Fruit fly (Drosophila melanogaster): Measurements from ENCODE around the gene Nt5a.

Nt5a gene

dm6 chr3L:1280890-1281622, 26.2 kb downstream of the Nt5a start:
- TF ChIP-seq Sin3A (optimal IDR thresholded peaks at IDR 0.05), result no peak
- no peak for TF ChIP-seq psq (optimal IDR thresholded peaks at IDR 0.05)
- no peak for TF ChIP-seq Myc (optimal IDR thresholded peaks at IDR 0.05)
- TF ChIP-seq insv (optimal IDR thresholded peaks at IDR 0.05), result no peak
- TF ChIP-seq h (optimal IDR thresholded peaks at IDR 0.05), result no peak
- TF ChIP-seq ttk (optimal IDR thresholded peaks at IDR 0.05), result no peak

dm6 chr3L:1279685-1280084, 27.5 kb downstream of the Nt5a start:
- TF ChIP-seq psq (optimal IDR thresholded peaks at IDR 0.05) (no peak), insv (optimal IDR thresholded peaks at IDR 0.05) (no peak), Myc (optimal IDR thresholded peaks at IDR 0.05) (no peak), h (optimal IDR thresholded peaks at IDR 0.05) (no peak), ttk (optimal IDR thresholded peaks at IDR 0.05) (no peak), Sin3A (optimal IDR thresholded peaks at IDR 0.05) (no peak)

- TF ChIP-seq h (optimal IDR thresholded peaks at IDR 0.05), result no peak
- no peak for TF ChIP-seq Myc (optimal IDR thresholded peaks at IDR 0.05)
- TF ChIP-seq ttk (optimal IDR thresholded peaks at IDR 0.05), result no peak
- TF ChIP-seq psq (optimal IDR thresholded peaks at IDR 0.05), result no peak
Measured at dm6 chr3L:1277937-1278336, 29.3 kb downstream of the Nt5a start.

dm6 chr3L:1275767-1276166, 31.5 kb downstream of the Nt5a start, which contains the start of gene CG32333:
Gene CG32333 (plus strand): TSS chr3L:1275956.
- no peak for TF ChIP-seq insv (optimal IDR thresholded peaks at IDR 0.05)
- TF ChIP-seq h (optimal IDR thresholded peaks at IDR 0.05), result no peak
- TF ChIP-seq ttk (optimal IDR thresholded peaks at IDR 0.05), result no peak

- TF ChIP-seq ttk (optimal IDR thresholded peaks at IDR 0.05) (no peak), insv (optimal IDR thresholded peaks at IDR 0.05) (no peak), Sin3A (optimal IDR thresholded peaks at IDR 0.05) (no peak), Myc (optimal IDR thresholded peaks at IDR 0.05) (no peak), h (optimal IDR thresholded peaks at IDR 0.05) (no peak), psq (optimal IDR thresholded peaks at IDR 0.05) (no peak)
Measured at dm6 chr3L:1269013-1269412, 38.2 kb downstream of the Nt5a start.

- TF ChIP-seq insv (optimal IDR thresholded peaks at IDR 0.05) (no peak), ttk (optimal IDR thresholded peaks at IDR 0.05) (no peak), psq (optimal IDR thresholded peaks at IDR 0.05) (no peak), Sin3A (optimal IDR thresholded peaks at IDR 0.05) (no peak), Myc (optimal IDR thresholded peaks at IDR 0.05) (no peak), h (optimal IDR thresholded peaks at IDR 0.05) (no peak)
Measured at dm6 chr3L:1265423-1266002, 41.7 kb downstream of the Nt5a start.

- TF ChIP-seq psq (optimal IDR thresholded peaks at IDR 0.05) (no peak), h (optimal IDR thresholded peaks at IDR 0.05) (no peak), ttk (optimal IDR thresholded peaks at IDR 0.05) (no peak), Myc (optimal IDR thresholded peaks at IDR 0.05) (no peak), insv (optimal IDR thresholded peaks at IDR 0.05) (no peak), Sin3A (optimal IDR thresholded peaks at IDR 0.05) (no peak)
Measured at dm6 chr3L:1264998-1265397, 42.2 kb downstream of the Nt5a start.

- TF ChIP-seq h (optimal IDR thresholded peaks at IDR 0.05), result no peak
- TF ChIP-seq psq (optimal IDR thresholded peaks at IDR 0.05), result no peak
- no peak for TF ChIP-seq insv (optimal IDR thresholded peaks at IDR 0.05)
- no peak for TF ChIP-seq Myc (optimal IDR thresholded peaks at IDR 0.05)
- no peak for TF ChIP-seq Sin3A (optimal IDR thresholded peaks at IDR 0.05)
- no peak for TF ChIP-seq ttk (optimal IDR thresholded peaks at IDR 0.05)
Measured at dm6 chr3L:1258547-1258946, 48.7 kb downstream of the Nt5a start.

dm6 chr3L:1256061-1256780, 51.0 kb downstream of the Nt5a start, which contains the start of gene tfc:
Gene tfc (plus strand): TSS chr3L:1256449.
- no peak for TF ChIP-seq Sin3A (optimal IDR thresholded peaks at IDR 0.05)
- no peak for TF ChIP-seq psq (optimal IDR thresholded peaks at IDR 0.05)
- no peak for TF ChIP-seq h (optimal IDR thresholded peaks at IDR 0.05)
- no peak for TF ChIP-seq Myc (optimal IDR thresholded peaks at IDR 0.05)
- no peak for TF ChIP-seq insv (optimal IDR thresholded peaks at IDR 0.05)
- no peak for TF ChIP-seq ttk (optimal IDR thresholded peaks at IDR 0.05)
